Worm (Caenorhabditis elegans): Measurements from ENCODE around the gene C02B8.6.
A peak's percentile ranks its signal among the peaks of the same experiment; 100 is the strongest.

The C02B8.6 gene

DNA sequence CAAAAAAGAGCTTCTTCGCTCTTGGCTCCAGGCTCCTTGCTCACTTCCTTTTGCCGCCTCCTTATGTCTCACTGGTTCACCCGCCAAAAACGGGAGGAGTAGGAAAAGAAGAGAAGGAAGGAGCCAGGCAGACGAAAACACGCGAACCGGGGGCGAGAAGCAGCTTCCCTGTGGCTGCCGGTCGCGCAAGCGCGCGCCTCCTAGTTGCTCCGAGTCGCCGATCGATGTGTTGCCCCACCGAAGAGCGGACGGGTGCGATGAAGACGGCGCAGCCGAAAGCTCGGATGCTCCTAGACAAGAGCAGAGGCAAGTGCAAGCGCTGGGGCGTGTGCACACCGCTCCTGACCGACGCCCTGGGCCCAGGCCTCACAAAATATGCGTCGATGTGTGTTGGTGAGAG, 27.4 kb upstream of the C02B8.6 start (continued):
- TF ChIP-seq ztf-6 (GFP tag; IDR thresholded peaks at IDR 0.05), result 0 out of 2 replicates have a peak, but pooled peaks have one; percentile 9
- peak; percentile 48 for TF ChIP-seq lin-40 (tag; optimal IDR thresholded peaks at IDR 0.05)

- TF ChIP-seq F57C9.4 (tag; optimal IDR thresholded peaks at IDR 0.05) (no peak), snpc-4 (GFP tag; optimal IDR thresholded peaks at IDR 0.05) (no peak), snpc-4 (tag; optimal IDR thresholded peaks at IDR 0.05) (no peak), ama-1 (optimal IDR thresholded peaks at IDR 0.05) (no peak), ama-1 (GFP tag; optimal IDR thresholded peaks at IDR 0.05) (no peak), B0019.2 (GFP tag; conservative IDR thresholded peaks at IDR 0.05) (no peak), pha-4 (tag; optimal IDR thresholded peaks at IDR 0.05) (no peak)
Observed at ce11 chrX:8162793-8163192, 26.7 kb upstream of the C02B8.6 start, which contains the start of gene F22F1.3. F22F1.3 (minus strand) TSS chrX:8163073.

DNA sequence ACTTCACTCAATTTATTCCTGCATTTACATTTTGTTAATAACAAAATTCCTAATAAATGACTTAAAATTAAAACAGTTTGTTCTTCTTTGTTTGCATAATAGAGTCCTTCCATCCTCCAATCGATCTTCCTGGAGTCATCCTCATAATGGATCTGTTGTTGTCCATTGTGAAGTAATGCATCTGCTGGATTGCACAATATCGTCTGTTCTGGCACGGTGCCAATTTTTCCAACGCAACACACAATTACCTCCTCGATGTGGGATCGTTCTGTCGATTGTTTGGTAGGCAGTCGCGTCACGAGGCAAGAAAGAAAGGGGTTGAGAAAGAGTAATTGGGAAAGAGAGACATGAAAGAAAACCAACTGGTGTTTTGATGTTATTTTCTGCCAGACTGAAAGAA, 23.9 kb upstream of the C02B8.6 start:
- no peak for TF ChIP-seq repo-1 (tag; optimal IDR thresholded peaks at IDR 0.05)
- peak; percentile 54 for TF ChIP-seq K12H6.12 (tag; optimal IDR thresholded peaks at IDR 0.05)
- TF ChIP-seq mes-4 (tag; optimal IDR thresholded peaks at IDR 0.05), result no peak
- peak; percentile 47 for TF ChIP-seq ceh-27 (GFP tag; optimal IDR thresholded peaks at IDR 0.05)
- no peak for TF ChIP-seq tlf-1 (GFP tag; optimal IDR thresholded peaks at IDR 0.05)
- TF ChIP-seq ztf-3 (GFP tag; optimal IDR thresholded peaks at IDR 0.05), result no peak
- no peak for TF ChIP-seq him-1 (tag; optimal IDR thresholded peaks at IDR 0.05)
- TF ChIP-seq nhr-27 (tag; optimal IDR thresholded peaks at IDR 0.05), result no peak
- no peak for TF ChIP-seq atf-7 (tag; optimal IDR thresholded peaks at IDR 0.05)
- no peak for TF ChIP-seq madf-10 (tag; optimal IDR thresholded peaks at IDR 0.05)

ce11 chrX:8158975-8159813, 23.1 kb upstream of the C02B8.6 start, which contains the start of gene hil-3:
hil-3 (plus strand) TSS chrX:8159169.
- TF ChIP-seq ztf-25 (GFP tag; IDR thresholded peaks at IDR 0.05) (0 out of 2 replicates have a peak, but pooled peaks have one; percentile 5), attf-3 (GFP tag; conservative IDR thresholded peaks at IDR 0.05) (no peak), F10E7.11 (tag; optimal IDR thresholded peaks at IDR 0.05) (no peak), tbp1 (GFP tag; optimal IDR thresholded peaks at IDR 0.05) (peak; percentile 29), zfh-2 (GFP tag; conservative IDR thresholded peaks at IDR 0.05) (peak; percentile 64), pbrm-1 (GFP tag; IDR thresholded peaks at IDR 0.05) (peak; percentile 43; the same call in 1 of the 2 replicates), F39B2.1 (GFP tag; IDR thresholded peaks at IDR 0.05) (peak; percentile 98), akir-1 (GFP tag; optimal IDR thresholded peaks at IDR 0.05) (no peak), lin-35 (GFP tag; optimal IDR thresholded peaks at IDR 0.05) (no peak), egrh-3 (GFP tag; IDR thresholded peaks at IDR 0.05) (peak; percentile 32; the same call in 1 of the 2 replicates), bed-1 (GFP tag; IDR thresholded peaks at IDR 0.05) (0 out of 2 replicates have a peak, but pooled peaks have one; percentile 53), nhr-120 (GFP tag; IDR thresholded peaks at IDR 0.05) (0 out of 2 replicates have a peak, but pooled peaks have one; percentile 17), ceh-27 (GFP tag; optimal IDR thresholded peaks at IDR 0.05) (peak; percentile 11)

- no peak for TF ChIP-seq repo-1 (tag; optimal IDR thresholded peaks at IDR 0.05)
- TF ChIP-seq Y67H2A.10 (GFP tag; conservative IDR thresholded peaks at IDR 0.05), result no peak
- TF ChIP-seq F37B4.10 (GFP tag; IDR thresholded peaks at IDR 0.05), result no peak
- TF ChIP-seq F39B2.1 (GFP tag; IDR thresholded peaks at IDR 0.05), result peak; percentile 97
Observed at ce11 chrX:8157132-8157531, 21.0 kb upstream of the C02B8.6 start.
